Worm (Caenorhabditis elegans) whole organism, L1 larva: Measurements from ENCODE around the gene F26F4.2.

ENCODE experiments used
- C04F5.9 ChIP-seq: sonication (generic microtip); optimal IDR thresholded peaks from 2 replicates; lab custom pipeline; 2016; ENCODE audit warnings: missing genetic modification characterization, missing compliant biosample characterization
- C16A3.4 ChIP-seq: fragments of 150-350 bp; optimal IDR thresholded peaks from 2 replicates; lab custom pipeline; 2014; ENCODE audit warnings: missing biosample characterization, missing genetic modification characterization
- C34B4.2 ChIP-seq: sonication (generic microtip); optimal IDR thresholded peaks from 2 replicates; lab custom pipeline; 2017; ENCODE audit warnings: mild to moderate bottlenecking, missing genetic modification characterization, missing compliant biosample characterization
- F16B12.6 ChIP-seq: fragments of 150-350 bp; optimal IDR thresholded peaks from 2 replicates; lab custom pipeline; 2014; ENCODE audit warnings: missing biosample characterization, missing genetic modification characterization
- alr-1 ChIP-seq: fragments of 200-800 bp; sonication (Bioruptor generic); optimal IDR thresholded peaks from 2 replicates; lab custom pipeline; 2018; ENCODE audit warnings: borderline replicate concordance, mild to moderate bottlenecking, missing genetic modification characterization, missing compliant biosample characterization
- blmp-1 ChIP-seq: fragments of 150-350 bp; optimal IDR thresholded peaks from 2 replicates; lab custom pipeline; 2014; ENCODE audit warnings: missing biosample characterization, missing genetic modification characterization
- ceh-82 ChIP-seq, 3 experiments: fragments of 150-350 bp in 1 of 3; sonication (generic microtip) in 2 of 3; optimal IDR thresholded peaks; 2 replicates each; lab custom pipeline; 2014 to 2017; ENCODE audit warnings: missing biosample characterization in 3 of 3, missing genetic modification characterization in 3 of 3
- ceh-88 ChIP-seq: fragments of 200-800 bp; sonication (Bioruptor generic); IDR thresholded peaks from 2 replicates; pipeline ENCODE4 v1.3.6; 2022; ENCODE audit warnings: missing genetic modification characterization, missing compliant biosample characterization
- ceh-90 ChIP-seq: sonication (generic microtip); optimal IDR thresholded peaks from 2 replicates; lab custom pipeline; 2016; ENCODE audit warnings: missing genetic modification characterization, missing compliant biosample characterization
- dpl-1 ChIP-seq, 3 experiments: fragments of 150-350 bp in 2 of 3; sonication (generic microtip) in 1 of 3; optimal IDR thresholded peaks; 2 replicates each; lab custom pipeline; 2014 to 2017; ENCODE audit warnings: missing biosample characterization in 3 of 3, missing genetic modification characterization in 3 of 3, missing genetic modification reagents in 3 of 3
- dsc-1 ChIP-seq: sonication (generic microtip); optimal IDR thresholded peaks from 2 replicates; lab custom pipeline; 2016; ENCODE audit warnings: mild to moderate bottlenecking, missing genetic modification characterization, missing compliant biosample characterization
- efl-1 ChIP-seq, 4 experiments: fragments of 150-350 bp; optimal IDR thresholded peaks in 3 of 4; peaks in 1 of 4; 1 replicate in 1 of 4; 2 replicates in 3 of 4; lab custom pipeline; 2014; ENCODE audit warnings: missing biosample characterization in 2 of 4, missing genetic modification characterization in 2 of 4, missing genetic modification reagents in 2 of 4
- egl-13 ChIP-seq: sonication (generic microtip); optimal IDR thresholded peaks from 2 replicates; lab custom pipeline; 2016; ENCODE audit warnings: missing genotype, missing genetic modification reagents, missing genetic modification characterization, missing compliant biosample characterization
- fkh-10 ChIP-seq: sonication (generic microtip); optimal IDR thresholded peaks from 2 replicates; lab custom pipeline; 2017; ENCODE audit warnings: missing biosample characterization, missing genetic modification reagents, missing genetic modification characterization
- fkh-8 ChIP-seq: sonication (generic microtip); optimal IDR thresholded peaks from 2 replicates; lab custom pipeline; 2016; ENCODE audit warnings: mild to moderate bottlenecking, missing genetic modification characterization, missing compliant biosample characterization
- fos-1 ChIP-seq: fragments of 150-350 bp; optimal IDR thresholded peaks from 2 replicates; lab custom pipeline; 2014; ENCODE audit warnings: missing biosample characterization, missing genetic modification characterization
- grh-1 ChIP-seq: fragments of 200-800 bp; sonication (Bioruptor generic); IDR thresholded peaks from 2 replicates; pipeline ENCODE4 v1.3.6; 2022; ENCODE audit warnings: missing genetic modification reagents, missing genetic modification characterization, missing compliant biosample characterization
- irx-1 ChIP-seq: sonication (generic microtip); optimal IDR thresholded peaks from 2 replicates; lab custom pipeline; 2016; ENCODE audit warnings: missing genetic modification characterization, missing compliant biosample characterization
- isw-1 ChIP-seq: fragments of 200-800 bp; sonication (Bioruptor generic); IDR thresholded peaks from 2 replicates; pipeline ENCODE4 v1.3.6; 2022; ENCODE audit warnings: missing genetic modification characterization, missing compliant biosample characterization
- lin-14 ChIP-seq: fragments of 200-800 bp; sonication (Bioruptor generic); optimal IDR thresholded peaks from 2 replicates; lab custom pipeline; 2018; ENCODE audit warnings: mild to moderate bottlenecking, missing genetic modification characterization, moderate library complexity, missing compliant biosample characterization
- lin-15B ChIP-seq: fragments of 150-350 bp; sonication (generic microtip); optimal IDR thresholded peaks from 3 replicates; lab custom pipeline; 2014; ENCODE audit warnings: missing biosample characterization, missing genetic modification characterization
- lin-35 ChIP-seq, 2 experiments: fragments of 150-350 bp; optimal IDR thresholded peaks; 2 replicates each; lab custom pipeline; 2014; ENCODE audit warnings: missing biosample characterization in 2 of 2, missing genetic modification characterization in 2 of 2, missing genetic modification reagents in 2 of 2
- lsy-2 ChIP-seq, 2 experiments: fragments of 150-350 bp; optimal IDR thresholded peaks; 2 replicates each; lab custom pipeline; 2014; ENCODE audit warnings: missing biosample characterization in 2 of 2, missing genetic modification characterization in 2 of 2
- mep-1 ChIP-seq: fragments of 150-350 bp; optimal IDR thresholded peaks from 2 replicates; lab custom pipeline; 2014; ENCODE audit warnings: missing biosample characterization, missing genetic modification characterization
- nhr-19 ChIP-seq: fragments of 200-800 bp; sonication (Bioruptor generic); conservative IDR thresholded peaks from 2 replicates; pipeline ENCODE4 v1.3.6; 2022; ENCODE audit warnings: missing genetic modification characterization, missing compliant biosample characterization
- nhr-20 ChIP-seq: sonication (generic microtip); optimal IDR thresholded peaks from 2 replicates; lab custom pipeline; 2016; ENCODE audit warnings: mild to moderate bottlenecking, missing genetic modification characterization, missing compliant biosample characterization
- nhr-47 ChIP-seq: sonication (generic microtip); optimal IDR thresholded peaks from 2 replicates; lab custom pipeline; 2016; ENCODE audit warnings: mild to moderate bottlenecking, missing genetic modification characterization, moderate library complexity, missing compliant biosample characterization
- nhr-71 ChIP-seq: sonication (generic microtip); optimal IDR thresholded peaks from 2 replicates; lab custom pipeline; 2016; ENCODE audit warnings: mild to moderate bottlenecking, missing genetic modification characterization, moderate library complexity, missing compliant biosample characterization
- nhr-76 ChIP-seq: sonication (generic microtip); optimal IDR thresholded peaks from 2 replicates; lab custom pipeline; 2017; ENCODE audit warnings: missing biosample characterization, missing genetic modification characterization
- rnt-1 ChIP-seq: sonication (generic microtip); optimal IDR thresholded peaks from 2 replicates; lab custom pipeline; 2016; ENCODE audit warnings: mild to moderate bottlenecking, missing genetic modification characterization, moderate library complexity, missing compliant biosample characterization
- skn-1 ChIP-seq: fragments of 150-350 bp; optimal IDR thresholded peaks from 2 replicates; lab custom pipeline; 2014; ENCODE audit warnings: missing biosample characterization, missing genetic modification characterization
- snpc-4 ChIP-seq: fragments of 150-350 bp; optimal IDR thresholded peaks from 2 replicates; lab custom pipeline; 2014; ENCODE audit warnings: missing biosample characterization, missing genetic modification characterization
- snu-23 ChIP-seq: sonication (generic microtip); optimal IDR thresholded peaks from 2 replicates; lab custom pipeline; 2016; ENCODE audit warnings: missing genetic modification characterization, missing compliant biosample characterization
- sup-37 ChIP-seq: fragments of 200-800 bp; sonication (Bioruptor generic); optimal IDR thresholded peaks from 2 replicates; lab custom pipeline; 2018; ENCODE audit warnings: mild to moderate bottlenecking, missing genetic modification characterization, missing compliant biosample characterization
- swsn-7 ChIP-seq: sonication (generic microtip); optimal IDR thresholded peaks from 2 replicates; lab custom pipeline; 2016; ENCODE audit warnings: missing genetic modification characterization, missing compliant biosample characterization
- tbx-2 ChIP-seq: sonication (generic microtip); optimal IDR thresholded peaks from 2 replicates; lab custom pipeline; 2016; ENCODE audit warnings: missing genetic modification characterization, missing compliant biosample characterization
- tlp-1 ChIP-seq: fragments of 150-350 bp; optimal IDR thresholded peaks from 2 replicates; lab custom pipeline; 2014; ENCODE audit warnings: missing biosample characterization, missing genetic modification characterization
- unc-30 ChIP-seq: sonication (generic microtip); optimal IDR thresholded peaks from 2 replicates; lab custom pipeline; 2017; ENCODE audit warnings: missing biosample characterization, missing genetic modification characterization
- unc-62 ChIP-seq: fragments of 150-350 bp; optimal IDR thresholded peaks from 2 replicates; lab custom pipeline; 2014; ENCODE audit warnings: missing biosample characterization, missing genetic modification reagents, missing genetic modification characterization
- unc-86 ChIP-seq: sonication (generic microtip); optimal IDR thresholded peaks from 2 replicates; lab custom pipeline; 2016; ENCODE audit warnings: missing genetic modification characterization, missing compliant biosample characterization
- vab-15 ChIP-seq: sonication (generic microtip); optimal IDR thresholded peaks from 2 replicates; lab custom pipeline; 2017; ENCODE audit warnings: missing genotype, mild to moderate bottlenecking, missing genetic modification characterization, missing compliant biosample characterization
- xbp-1 ChIP-seq: sonication (generic microtip); optimal IDR thresholded peaks from 2 replicates; lab custom pipeline; 2016; ENCODE audit warnings: missing genetic modification characterization, missing compliant biosample characterization

F26F4.2 gene

DNA sequence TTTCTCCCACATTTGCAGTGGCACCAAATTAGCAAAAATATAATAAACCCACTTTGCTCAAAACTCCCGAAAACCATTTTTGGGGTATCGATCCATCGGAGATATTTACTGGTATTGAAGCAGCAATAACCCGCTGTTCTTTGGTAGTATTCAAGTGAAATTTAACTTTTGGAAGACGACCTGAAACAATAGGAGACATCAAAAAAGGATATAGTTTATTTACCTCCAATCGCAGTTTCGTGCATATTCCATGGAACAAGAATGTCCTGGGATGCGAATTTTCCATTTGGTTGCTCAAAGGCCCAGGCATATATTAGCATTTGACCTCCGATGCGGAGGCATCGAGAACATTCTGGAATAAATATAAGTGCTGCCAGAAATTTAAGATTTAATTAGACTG lies 37.7 kb upstream of the F26F4.2 start:
- no peak for TF ChIP-seq skn-1 (tag; lab: Kevin White, UChicago)
- no peak for TF ChIP-seq tbx-2 (tag; lab: Kevin White, UChicago)
- TF ChIP-seq isw-1 (GFP tag; lab: Robert Waterston, UW) = no peak
- TF ChIP-seq lin-14 (GFP tag; lab: Kevin White, UChicago) = no peak
- TF ChIP-seq lsy-2 (tag; optimal IDR thresholded peaks at IDR 0.05; lab: Kevin White, UChicago) = no peak
- no peak for TF ChIP-seq efl-1 (optimal IDR thresholded peaks at IDR 0.05; lab: Kevin White, UChicago)
- no peak for TF ChIP-seq efl-1 (GFP tag; optimal IDR thresholded peaks at IDR 0.05 in 1 of 2; lab: Kevin White, UChicago)

DNA sequence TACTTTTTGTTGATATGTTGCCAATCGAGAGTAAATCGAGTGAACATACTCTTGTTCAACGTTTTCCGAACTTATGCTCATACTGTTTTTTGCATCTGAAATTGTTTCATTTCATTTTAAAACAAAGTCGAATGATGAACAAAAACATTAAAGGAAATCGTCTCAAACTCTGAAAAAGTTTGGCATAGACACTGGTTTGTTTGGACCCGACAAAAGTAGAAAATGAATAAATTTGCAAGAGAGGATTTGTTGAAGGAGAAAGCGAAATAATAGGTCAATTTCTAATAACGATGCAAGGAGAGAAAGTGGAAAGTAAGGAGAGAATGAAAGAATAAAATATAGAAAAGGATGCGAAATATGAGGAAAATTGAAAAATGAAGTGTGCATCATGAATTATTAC lies 36.4 kb upstream of the F26F4.2 start, which contains the start of gene C35D10.12:
Gene C35D10.12 (minus strand): TSS at position 101 of the 400 bp plus-strand sequence.
- TF ChIP-seq nhr-71 (tag; lab: Kevin White, UChicago) (no peak), tlp-1 (tag; lab: Kevin White, UChicago) (no peak), nhr-76 (tag; lab: Kevin White, UChicago) (no peak), efl-1 (optimal IDR thresholded peaks at IDR 0.05; lab: Kevin White, UChicago) (no peak), efl-1 (GFP tag; optimal IDR thresholded peaks at IDR 0.05 in 1 of 2; lab: Kevin White, UChicago) (peak in 1 of 2 experiments; percentile 31)
- TF ChIP-seq, all 84 proteins: peak for 1

DNA sequence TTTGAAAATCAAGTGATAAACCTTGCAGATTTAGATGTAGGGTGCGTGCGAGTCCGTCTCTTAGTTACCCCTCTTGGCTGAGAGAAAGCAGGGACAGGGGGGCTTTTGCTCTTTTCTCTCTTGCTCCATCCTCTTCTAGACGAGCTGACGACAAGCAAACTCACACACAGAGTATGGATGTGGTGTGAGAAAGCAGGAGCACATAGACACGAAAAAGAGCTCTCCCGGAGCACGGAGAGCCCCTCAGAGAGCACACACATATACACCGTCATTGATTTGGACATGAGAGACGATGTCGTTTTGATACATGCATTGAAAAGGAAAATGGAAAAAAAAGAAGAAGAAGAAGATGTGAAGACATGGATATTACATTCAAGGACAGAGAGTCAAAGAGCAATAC lies 35.4 kb upstream of the F26F4.2 start:
- TF ChIP-seq lsy-2 (tag; optimal IDR thresholded peaks at IDR 0.05; lab: Kevin White, UChicago) = peak in 1 of 2 experiments; percentile 7
- peak in 1 of 2 experiments; percentile 20 for TF ChIP-seq lin-35 (GFP tag; optimal IDR thresholded peaks at IDR 0.05; lab: Kevin White, UChicago)
- peak; percentile 77 for TF ChIP-seq fkh-8 (tag; lab: Kevin White, UChicago)
- no peak for TF ChIP-seq C34B4.2
- peak; percentile 61 for TF ChIP-seq lin-14 (GFP tag; lab: Kevin White, UChicago)
- peak; percentile 2 to 34 for TF ChIP-seq efl-1 (optimal IDR thresholded peaks at IDR 0.05; lab: Kevin White, UChicago)
- peak in 1 of 2 experiments; percentile 62 for TF ChIP-seq efl-1 (GFP tag; optimal IDR thresholded peaks at IDR 0.05 in 1 of 2; lab: Kevin White, UChicago)
- TF ChIP-seq mep-1 (tag; lab: Kevin White, UChicago) = peak; percentile 38
- TF ChIP-seq tlp-1 (tag; lab: Kevin White, UChicago) = no peak
- peak; percentile 50 for TF ChIP-seq unc-86
- TF ChIP-seq fkh-10 = peak; percentile 42
- peak; percentile 3 for TF ChIP-seq nhr-47
- TF ChIP-seq unc-30 = no peak
- no peak for TF ChIP-seq grh-1 (GFP tag; lab: Robert Waterston, UW)
- TF ChIP-seq dsc-1 (tag; lab: Kevin White, UChicago) = peak; percentile 56
- TF ChIP-seq egl-13 = peak; percentile 47
- TF ChIP-seq irx-1 = no peak
- no peak for TF ChIP-seq snpc-4 (tag; lab: Kevin White, UChicago)
- peak in 1 of 3 experiments; percentile 40 for TF ChIP-seq dpl-1 (GFP tag; optimal IDR thresholded peaks at IDR 0.05; lab: Kevin White, UChicago)
- peak in 2 of 3 experiments; percentile 3 to 6 for TF ChIP-seq ceh-82 (tag; optimal IDR thresholded peaks at IDR 0.05; lab: Kevin White, UChicago)
- peak; percentile 2 for TF ChIP-seq swsn-7
- TF ChIP-seq vab-15 (tag; lab: Kevin White, UChicago) = no peak

DNA sequence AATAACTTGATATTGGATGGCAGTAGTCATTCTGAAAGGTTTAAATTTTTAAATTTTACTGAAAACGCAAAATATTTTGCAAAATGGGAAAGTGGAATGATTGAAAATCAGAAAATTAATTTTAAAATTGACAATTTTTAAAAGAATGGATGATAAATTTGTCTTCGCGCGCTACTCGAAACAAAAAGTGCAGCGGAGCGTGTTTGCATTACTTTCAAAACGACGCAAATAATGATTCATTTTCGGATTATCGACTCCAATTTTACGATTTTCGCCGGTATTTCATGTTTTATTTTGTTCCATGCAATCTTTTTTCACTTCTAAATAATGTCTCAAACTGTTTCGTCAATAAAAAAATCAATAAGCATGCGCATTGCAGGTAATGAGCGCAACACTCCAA lies 32.8 kb upstream of the F26F4.2 start, which contains the start of the genes tost-1 and arx-6:
Gene tost-1 (minus strand): TSS at position 31 of the 400 bp plus-strand sequence.
Gene arx-6 (plus strand): TSS at position 378 of the 400 bp plus-strand sequence.
- TF ChIP-seq dpl-1 (GFP tag; optimal IDR thresholded peaks at IDR 0.05; lab: Kevin White, UChicago) (peak; percentile 84 to 92 (median 89)), snu-23 (GFP tag; lab: Kevin White, UChicago) (peak; percentile 62), lsy-2 (tag; optimal IDR thresholded peaks at IDR 0.05; lab: Kevin White, UChicago) (peak; percentile 42 to 73), efl-1 (optimal IDR thresholded peaks at IDR 0.05; lab: Kevin White, UChicago) (peak; percentile 90 to 96), efl-1 (GFP tag; optimal IDR thresholded peaks at IDR 0.05 in 1 of 2; lab: Kevin White, UChicago) (peak; percentile 90 to 99), nhr-19 (GFP tag; lab: Robert Waterston, UW) (peak; percentile 20; the same call in 1 of the 2 replicates), C04F5.9 (tag; lab: Kevin White, UChicago) (peak; percentile 5), F16B12.6 (tag; lab: Kevin White, UChicago) (peak; percentile 4), fkh-8 (tag; lab: Kevin White, UChicago) (peak; percentile 16), isw-1 (GFP tag; lab: Robert Waterston, UW) (no peak), nhr-20 (tag; lab: Kevin White, UChicago) (peak; percentile 36), ceh-88 (GFP tag; lab: Robert Waterston, UW) (no peak), mep-1 (tag; lab: Kevin White, UChicago) (peak; percentile 39), tbx-2 (tag; lab: Kevin White, UChicago) (peak; percentile 27), fos-1 (peak; percentile 38), swsn-7 (peak; percentile 23), nhr-47 (peak; percentile 48), lin-15B (peak; percentile 51), sup-37 (GFP tag; lab: Kevin White, UChicago) (no peak), rnt-1 (tag; lab: Kevin White, UChicago) (peak; percentile 41), irx-1 (no peak), blmp-1 (tag; lab: Kevin White, UChicago) (peak; percentile 46), unc-62 (GFP tag; lab: Kevin White, UChicago) (no peak), nhr-71 (tag; lab: Kevin White, UChicago) (peak; percentile 51), xbp-1 (tag; lab: Kevin White, UChicago) (peak; percentile 36), C16A3.4 (tag; lab: Kevin White, UChicago) (peak; percentile 57), lin-14 (GFP tag; lab: Kevin White, UChicago) (peak; percentile 18), ceh-82 (tag; optimal IDR thresholded peaks at IDR 0.05; lab: Kevin White, UChicago) (peak in 2 of 3 experiments; percentile 2 to 30), ceh-90 (tag; lab: Kevin White, UChicago) (no peak), alr-1 (tag; lab: Kevin White, UChicago) (no peak), skn-1 (tag; lab: Kevin White, UChicago) (peak; percentile 69), lin-35 (GFP tag; optimal IDR thresholded peaks at IDR 0.05; lab: Kevin White, UChicago) (peak; percentile 85 to 94)
- TF ChIP-seq, all 84 proteins: peak for 24
